Worm (Caenorhabditis elegans) whole organism, late embryonic: ENCODE measurements around the gene H20E11.3.

Experiments
- K09A11.1 ChIP-seq: sonication (generic microtip); optimal IDR thresholded peaks from 2 replicates; lab custom pipeline; 2017; ENCODE audit warnings: antibody characterized with exemption, mild to moderate bottlenecking, missing genetic modification characterization, missing compliant biosample characterization; ENCODE audit not compliant: insufficient read depth
- ahr-1 ChIP-seq: sonication (generic microtip); optimal IDR thresholded peaks from 2 replicates; lab custom pipeline; 2016; ENCODE audit warnings: missing genetic modification characterization, missing compliant biosample characterization
- ceh-14 ChIP-seq: sonication (generic microtip); optimal IDR thresholded peaks from 2 replicates; lab custom pipeline; 2016; ENCODE audit warnings: missing genotype, missing genetic modification characterization, missing compliant biosample characterization
- madf-2 ChIP-seq: sonication (generic microtip); optimal IDR thresholded peaks from 2 replicates; lab custom pipeline; 2017; ENCODE audit warnings: missing genetic modification characterization, missing compliant biosample characterization
- pax-1 ChIP-seq: fragments of 150-350 bp; optimal IDR thresholded peaks from 2 replicates; lab custom pipeline; 2014; ENCODE audit warnings: missing biosample characterization, missing genetic modification characterization
- pha-4 ChIP-seq: fragments of 150-350 bp; optimal IDR thresholded peaks from 2 replicates; lab custom pipeline; 2018; ENCODE audit warnings: missing biosample characterization, missing genetic modification reagents, missing genetic modification characterization
- pqm-1 ChIP-seq: sonication (generic microtip); optimal IDR thresholded peaks from 2 replicates; lab custom pipeline; 2016; ENCODE audit warnings: missing genetic modification characterization, missing compliant biosample characterization
- pros-1 ChIP-seq: fragments of 150-350 bp; optimal IDR thresholded peaks from 2 replicates; lab custom pipeline; 2014; ENCODE audit warnings: missing biosample characterization, missing genetic modification reagents, missing genetic modification characterization
- sdc-2 ChIP-seq: sonication (generic microtip); optimal IDR thresholded peaks from 2 replicates; lab custom pipeline; 2016; ENCODE audit warnings: missing genotype, missing genetic modification characterization, missing compliant biosample characterization
- tbx-2 ChIP-seq: sonication (generic microtip); optimal IDR thresholded peaks from 2 replicates; lab custom pipeline; 2016; ENCODE audit warnings: missing genetic modification characterization, missing compliant biosample characterization
- unc-55 ChIP-seq: sonication (generic microtip); optimal IDR thresholded peaks from 2 replicates; lab custom pipeline; 2017; ENCODE audit warnings: missing biosample characterization, missing genetic modification reagents, missing genetic modification characterization
- ztf-16 ChIP-seq: sonication (generic microtip); optimal IDR thresholded peaks from 2 replicates; lab custom pipeline; 2017; ENCODE audit warnings: missing genetic modification characterization, missing compliant biosample characterization

- TF ChIP-seq pax-1 (tag; lab: Kevin White, UChicago) (no peak), sdc-2 (tag; lab: Kevin White, UChicago) (no peak), ceh-14 (tag; lab: Kevin White, UChicago) (no peak), pqm-1 (tag; lab: Kevin White, UChicago) (no peak), K09A11.1 (tag; lab: Kevin White, UChicago) (no peak), madf-2 (tag; lab: Kevin White, UChicago) (no peak), unc-55 (no peak), pha-4 (tag; lab: Kevin White, UChicago) (no peak), ahr-1 (tag; lab: Kevin White, UChicago) (no peak), tbx-2 (tag; lab: Kevin White, UChicago) (no peak), pros-1 (tag; lab: Kevin White, UChicago) (no peak), ztf-16 (tag; lab: Kevin White, UChicago) (no peak)
Measured at ce11 chrIV:6872958-6873357, 48.3 kb downstream of the H20E11.3 start, which contains the start of gene srx-19.
